Worm (Caenorhabditis elegans) whole organism, late embryonic: ENCODE measurements around the gene srbc-32.

Experiments
- ceh-19 ChIP-seq: fragments of 200-800 bp; sonication (Bioruptor generic); optimal IDR thresholded peaks from 2 replicates; lab custom pipeline; 2018; ENCODE audit warnings: mild to moderate bottlenecking, missing genetic modification characterization, missing compliant biosample characterization
- gmeb-2 ChIP-seq: sonication (generic microtip); optimal IDR thresholded peaks from 2 replicates; lab custom pipeline; 2016; ENCODE audit warnings: missing genetic modification characterization, inconsistent platforms, missing compliant biosample characterization
- pha-4 ChIP-seq: fragments of 150-350 bp; optimal IDR thresholded peaks from 2 replicates; lab custom pipeline; 2018; ENCODE audit warnings: missing biosample characterization, missing genetic modification reagents, missing genetic modification characterization
- sox-4 ChIP-seq: sonication (generic microtip); optimal IDR thresholded peaks from 2 replicates; lab custom pipeline; 2017; ENCODE audit warnings: mild to moderate bottlenecking, missing genetic modification characterization, inconsistent platforms, missing compliant biosample characterization
- tbx-2 ChIP-seq: sonication (generic microtip); optimal IDR thresholded peaks from 2 replicates; lab custom pipeline; 2016; ENCODE audit warnings: missing genetic modification characterization, missing compliant biosample characterization
- unc-86 ChIP-seq: sonication (generic microtip); optimal IDR thresholded peaks from 2 replicates; lab custom pipeline; 2016; ENCODE audit warnings: missing genetic modification characterization, missing compliant biosample characterization

DNA sequence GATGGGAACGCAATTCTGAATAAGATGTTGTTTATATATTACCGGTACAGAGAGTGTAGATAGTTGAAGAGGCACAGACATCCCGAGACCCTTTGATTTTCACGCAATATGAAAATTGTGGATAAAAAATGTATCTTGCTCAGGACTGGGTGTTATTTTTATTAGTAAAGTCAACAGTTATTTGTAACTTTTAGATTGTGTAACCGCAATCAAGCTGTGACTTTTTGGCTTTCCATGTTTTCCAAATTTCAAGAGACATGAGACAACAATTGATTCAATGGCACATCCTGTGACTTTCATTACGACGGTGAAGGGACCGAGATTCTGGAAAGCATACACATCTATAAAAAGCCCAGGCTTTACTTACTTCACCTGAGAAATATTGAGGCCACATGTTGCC lies 10.5 kb downstream of the srbc-32 start:
- no peak for TF ChIP-seq ceh-19 (GFP tag; lab: Kevin White, UChicago)
- TF ChIP-seq tbx-2 (tag; lab: Kevin White, UChicago): no peak
- no peak for TF ChIP-seq gmeb-2 (tag; lab: Kevin White, UChicago)
- no peak for TF ChIP-seq pha-4 (tag; lab: Kevin White, UChicago)
- TF ChIP-seq unc-86: no peak
- TF ChIP-seq sox-4 (tag; lab: Kevin White, UChicago): no peak
